ENCODE assay signal across 3 worm cellular contexts in genomic region chrII:8129495-8130010, ce11.
TF ChIP-seq lines count a peak whose summit lies in the region.

TSS of gene ulp-4 (plus strand) at chrII:8129960.

TF ChIP-seq in whole organism, L1 larva, 84 proteins besides CTCF, POLR2A, EP300 and RAD21 (continued from another document and continues in another):
- TF ChIP-seq nhr-20 (tag; optimal IDR thresholded peaks at IDR 0.05; lab: Kevin White, UChicago) (peak; percentile 29), ces-1 (GFP tag; optimal IDR thresholded peaks at IDR 0.05; lab: Kevin White, UChicago) (no peak), lin-13 (GFP tag; optimal IDR thresholded peaks at IDR 0.05; lab: Kevin White, UChicago) (no peak), C34B4.2 (tag; optimal IDR thresholded peaks at IDR 0.05; lab: Kevin White, UChicago) (no peak), snpc-4 (tag; optimal IDR thresholded peaks at IDR 0.05; lab: Kevin White, UChicago) (no peak), pax-3 (tag; optimal IDR thresholded peaks at IDR 0.05; lab: Kevin White, UChicago) (no peak), lir-3 (tag; optimal IDR thresholded peaks at IDR 0.05; lab: Kevin White, UChicago; ENCODE audit: poor library complexity) (peak; percentile 3), nhr-47 (tag; optimal IDR thresholded peaks at IDR 0.05; lab: Kevin White, UChicago) (peak; percentile 1), pag-3 (tag; optimal IDR thresholded peaks at IDR 0.05; lab: Kevin White, UChicago; ENCODE audit: borderline replicate concordance, insufficient read depth) (no peak), swsn-7 (tag; optimal IDR thresholded peaks at IDR 0.05; lab: Kevin White, UChicago) (no peak), zip-4 (GFP tag; optimal IDR thresholded peaks at IDR 0.05; lab: Kevin White, UChicago) (no peak), alr-1 (tag; optimal IDR thresholded peaks at IDR 0.05; lab: Kevin White, UChicago; ENCODE audit: borderline replicate concordance) (no peak), C04F5.9 (tag; optimal IDR thresholded peaks at IDR 0.05; lab: Kevin White, UChicago) (no peak), nhr-19 (GFP tag; conservative IDR thresholded peaks at IDR 0.05; lab: Robert Waterston, UW) (peak; percentile 49), ama-1 (optimal IDR thresholded peaks at IDR 0.05; lab: Kevin White, UChicago) (no peak), nhr-12 (tag; optimal IDR thresholded peaks at IDR 0.05; lab: Kevin White, UChicago) (no peak), efl-1 (optimal IDR thresholded peaks at IDR 0.05; lab: Kevin White, UChicago) (no peak), efl-1 (GFP tag; optimal IDR thresholded peaks at IDR 0.05 in 1 of 2; lab: Kevin White, UChicago) (no peak), skn-1 (tag; optimal IDR thresholded peaks at IDR 0.05; lab: Kevin White, UChicago) (no peak), lin-35 (GFP tag; optimal IDR thresholded peaks at IDR 0.05; lab: Kevin White, UChicago) (no peak), nhr-28 (tag; optimal IDR thresholded peaks at IDR 0.05; lab: Kevin White, UChicago) (no peak), hlh-4 (tag; optimal IDR thresholded peaks at IDR 0.05; lab: Kevin White, UChicago) (no peak), nhr-84 (tag; optimal IDR thresholded peaks at IDR 0.05; lab: Kevin White, UChicago) (no peak), nhr-90 (tag; optimal IDR thresholded peaks at IDR 0.05; lab: Kevin White, UChicago; ENCODE audit: poor library complexity) (no peak), lin-14 (GFP tag; optimal IDR thresholded peaks at IDR 0.05; lab: Kevin White, UChicago) (peak; percentile 63), nhr-85 (tag; lab: Kevin White, UChicago) (peak; percentile 82), efl-3 (GFP tag; optimal IDR thresholded peaks at IDR 0.05; lab: Kevin White, UChicago) (no peak), xbp-1 (tag; optimal IDR thresholded peaks at IDR 0.05; lab: Kevin White, UChicago) (peak; percentile 3), ceh-82 (tag; optimal IDR thresholded peaks at IDR 0.05; lab: Kevin White, UChicago) (no peak), jun-1 (tag; optimal IDR thresholded peaks at IDR 0.05; lab: Kevin White, UChicago) (no peak), unc-30 (tag; optimal IDR thresholded peaks at IDR 0.05; lab: Kevin White, UChicago) (no peak), snu-23 (GFP tag; optimal IDR thresholded peaks at IDR 0.05; lab: Kevin White, UChicago) (peak; percentile 3), unc-62 (GFP tag; optimal IDR thresholded peaks at IDR 0.05; lab: Kevin White, UChicago) (no peak), aly-2 (tag; optimal IDR thresholded peaks at IDR 0.05; lab: Kevin White, UChicago) (no peak), pqm-1 (tag; optimal IDR thresholded peaks at IDR 0.05; lab: Kevin White, UChicago) (no peak), nhr-11 (tag; optimal IDR thresholded peaks at IDR 0.05; lab: Kevin White, UChicago) (no peak), fos-1 (tag; optimal IDR thresholded peaks at IDR 0.05; lab: Kevin White, UChicago) (no peak), irx-1 (tag; optimal IDR thresholded peaks at IDR 0.05; lab: Kevin White, UChicago) (no peak), fkh-8 (tag; optimal IDR thresholded peaks at IDR 0.05; lab: Kevin White, UChicago) (no peak), elt-3 (tag; optimal IDR thresholded peaks at IDR 0.05; lab: Kevin White, UChicago) (no peak), mdl-1 (tag; optimal IDR thresholded peaks at IDR 0.05; lab: Kevin White, UChicago) (no peak), Y116A8C.19 (tag; optimal IDR thresholded peaks at IDR 0.05; lab: Kevin White, UChicago; ENCODE audit: borderline replicate concordance) (no peak), nhr-71 (tag; optimal IDR thresholded peaks at IDR 0.05; lab: Kevin White, UChicago) (peak; percentile 71), zag-1 (tag; optimal IDR thresholded peaks at IDR 0.05; lab: Kevin White, UChicago) (no peak), lsy-2 (tag; optimal IDR thresholded peaks at IDR 0.05; lab: Kevin White, UChicago) (peak; percentile 49 to 52), sox-4 (tag; optimal IDR thresholded peaks at IDR 0.05; lab: Kevin White, UChicago) (no peak)

TF ChIP-seq in whole organism, L2 larva, 48 proteins besides CTCF, POLR2A, EP300 and RAD21 (continued from another document):
- TF ChIP-seq sma-9 (GFP tag; optimal IDR thresholded peaks at IDR 0.05; lab: Kevin White, UChicago) (peak; percentile 70), sma-9 (tag; optimal IDR thresholded peaks at IDR 0.05; lab: Kevin White, UChicago) (no peak), F13H6.1 (tag; optimal IDR thresholded peaks at IDR 0.05; lab: Kevin White, UChicago) (peak; percentile 67), lin-13 (GFP tag; optimal IDR thresholded peaks at IDR 0.05; lab: Kevin White, UChicago) (peak; percentile 38), R02D3.7 (tag; optimal IDR thresholded peaks at IDR 0.05; lab: Kevin White, UChicago) (no peak), peb-1 (tag; optimal IDR thresholded peaks at IDR 0.05; lab: Kevin White, UChicago) (no peak), alr-1 (tag; optimal IDR thresholded peaks at IDR 0.05; lab: Kevin White, UChicago) (no peak), crh-2 (tag; optimal IDR thresholded peaks at IDR 0.05; lab: Kevin White, UChicago) (peak; percentile 4), aly-2 (tag; optimal IDR thresholded peaks at IDR 0.05; lab: Kevin White, UChicago) (no peak), sem-4 (tag; optimal IDR thresholded peaks at IDR 0.05; lab: Kevin White, UChicago) (no peak), lin-11 (tag; optimal IDR thresholded peaks at IDR 0.05; lab: Kevin White, UChicago) (no peak), nhr-23 (tag; optimal IDR thresholded peaks at IDR 0.05; lab: Kevin White, UChicago) (no peak), fos-1 (tag; optimal IDR thresholded peaks at IDR 0.05; lab: Kevin White, UChicago) (no peak), sma-3 (GFP tag; optimal IDR thresholded peaks at IDR 0.05; lab: Kevin White, UChicago) (no peak), ceh-16 (tag; optimal IDR thresholded peaks at IDR 0.05; lab: Kevin White, UChicago) (peak; percentile 43)

TF ChIP-seq in whole organism, L4 larva, 104 proteins besides CTCF, POLR2A, EP300 and RAD21 (continued from another document):
- TF ChIP-seq dmd-6 (GFP tag; IDR thresholded peaks at IDR 0.05; lab: Robert Waterston, UW) (peak; percentile 46; the same call in 1 of the 2 replicates), zip-2 (tag; optimal IDR thresholded peaks at IDR 0.05; lab: Kevin White, UChicago) (no peak), aha-1 (tag; lab: Kevin White, UChicago) (peak; percentile 70), lin-29 (GFP tag; IDR thresholded peaks at IDR 0.05; lab: Robert Waterston, UW) (no peak), ces-1 (GFP tag; optimal IDR thresholded peaks at IDR 0.05; lab: Kevin White, UChicago) (no peak), madf-9 (GFP tag; conservative IDR thresholded peaks at IDR 0.05; lab: Robert Waterston, UW) (no peak), vab-7 (GFP tag; IDR thresholded peaks at IDR 0.05; lab: Robert Waterston, UW) (no peak), zip-11 (GFP tag; IDR thresholded peaks at IDR 0.05; lab: Robert Waterston, UW) (no peak), dve-1 (tag; optimal IDR thresholded peaks at IDR 0.05; lab: Kevin White, UChicago; ENCODE audit: insufficient read depth) (peak; percentile 26), lsy-2 (tag; optimal IDR thresholded peaks at IDR 0.05; lab: Kevin White, UChicago) (peak in 1 of 2 experiments; percentile 19), mxl-3 (GFP tag; optimal IDR thresholded peaks at IDR 0.05; lab: Kevin White, UChicago) (no peak), hlh-11 (tag; optimal IDR thresholded peaks at IDR 0.05; lab: Kevin White, UChicago) (peak; percentile 18), duxl-1 (tag; optimal IDR thresholded peaks at IDR 0.05; lab: Kevin White, UChicago; ENCODE audit: poor library complexity) (no peak)
